Worm (Caenorhabditis elegans) whole organism, L4 larva: Measurements from ENCODE around the gene set-15.
A peak's percentile ranks its signal among the peaks of the same experiment; 100 is the strongest.

Source experiments
- F10B5.3 ChIP-seq: sonication (generic microtip); optimal IDR thresholded peaks from 2 replicates; lab custom pipeline; 2016; ENCODE audit warnings: mild to moderate bottlenecking, missing genetic modification characterization, missing compliant biosample characterization
- F37D6.2 ChIP-seq: sonication (generic microtip); optimal IDR thresholded peaks from 2 replicates; lab custom pipeline; 2016; ENCODE audit warnings: mild to moderate bottlenecking, missing genetic modification characterization, missing compliant biosample characterization
- F44E2.7 ChIP-seq: fragments of 200-800 bp; sonication (Bioruptor generic); IDR thresholded peaks from 2 replicates; pipeline ENCODE4 v2.1.2; 2022; ENCODE audit warnings: missing genetic modification characterization, missing compliant biosample characterization
- R02D3.7 ChIP-seq: fragments of 150-350 bp; sonication (generic microtip); optimal IDR thresholded peaks from 3 replicates; lab custom pipeline; 2014; ENCODE audit warnings: missing biosample characterization, missing genetic modification characterization
- T20F7.1 ChIP-seq: fragments of 200-800 bp; sonication (Bioruptor generic); optimal IDR thresholded peaks from 2 replicates; lab custom pipeline; 2018; ENCODE audit warnings: mild to moderate bottlenecking, missing genetic modification characterization, missing compliant biosample characterization
- Y105C5A.15 ChIP-seq: fragments of 200-800 bp; sonication (Bioruptor generic); IDR thresholded peaks from 2 replicates; pipeline ENCODE4 v1.3.6; 2022; ENCODE audit warnings: missing genetic modification characterization, missing compliant biosample characterization
- Y48G9A.11 ChIP-seq: fragments of 200-800 bp; sonication (Bioruptor generic); IDR thresholded peaks from 2 replicates; pipeline ENCODE4 v1.3.6; 2022; ENCODE audit warnings: missing genetic modification reagents, missing genetic modification characterization, missing compliant biosample characterization
- ZK337.2 ChIP-seq: fragments of 200-800 bp; sonication (Bioruptor generic); IDR thresholded peaks from 2 replicates; pipeline ENCODE4 v1.3.6; 2022; ENCODE audit warnings: missing genetic modification reagents, missing genetic modification characterization, missing compliant biosample characterization
- aly-2 ChIP-seq: sonication (generic microtip); optimal IDR thresholded peaks from 2 replicates; lab custom pipeline; 2018; ENCODE audit warnings: missing biosample characterization, missing genetic modification characterization
- ceh-28 ChIP-seq: fragments of 150-350 bp; optimal IDR thresholded peaks from 2 replicates; lab custom pipeline; 2014; ENCODE audit warnings: missing biosample characterization, missing genetic modification reagents, missing genetic modification characterization
- ceh-32 ChIP-seq: sonication (generic microtip); optimal IDR thresholded peaks from 2 replicates; lab custom pipeline; 2016; ENCODE audit warnings: mild to moderate bottlenecking, missing genetic modification characterization, missing compliant biosample characterization; ENCODE audit not compliant: poor library complexity
- ceh-44 ChIP-seq: fragments of 200-800 bp; sonication (Bioruptor generic); IDR thresholded peaks from 2 replicates; pipeline ENCODE4 v1.3.6; 2022; ENCODE audit warnings: missing genetic modification reagents, missing genetic modification characterization, missing compliant biosample characterization
- ceh-82 ChIP-seq: sonication (generic microtip); optimal IDR thresholded peaks from 2 replicates; lab custom pipeline; 2017; ENCODE audit warnings: missing biosample characterization, missing genetic modification characterization
- daf-16 ChIP-seq, 3 experiments: sonication (generic microtip); optimal IDR thresholded peaks; 2 replicates each; lab custom pipeline; 2016 to 2017; ENCODE audit warnings: missing genetic modification characterization in 3 of 3, missing genetic modification reagents in 3 of 3, mild to moderate bottlenecking in 2 of 3, missing compliant biosample characterization in 2 of 3, missing biosample characterization in 1 of 3, moderate library complexity in 1 of 3
- daf-19 ChIP-seq: fragments of 200-800 bp; sonication (Bioruptor generic); conservative IDR thresholded peaks from 2 replicates; pipeline ENCODE4 v1.3.6; 2022; ENCODE audit warnings: missing genetic modification characterization, missing compliant biosample characterization
- dmd-6 ChIP-seq: fragments of 200-800 bp; sonication (Bioruptor generic); IDR thresholded peaks from 2 replicates; pipeline ENCODE4 v1.3.6; 2022; ENCODE audit warnings: missing genetic modification reagents, missing genetic modification characterization, missing compliant biosample characterization
- dmd-8 ChIP-seq: fragments of 200-800 bp; sonication (Bioruptor generic); IDR thresholded peaks from 2 replicates; pipeline ENCODE4 v1.3.6; 2022; ENCODE audit warnings: missing genetic modification characterization, missing compliant biosample characterization
- dpl-1 ChIP-seq: fragments of 150-350 bp; optimal IDR thresholded peaks from 2 replicates; lab custom pipeline; 2014; ENCODE audit warnings: missing biosample characterization, missing genetic modification reagents, missing genetic modification characterization
- egl-27 ChIP-seq: sonication (generic microtip); optimal IDR thresholded peaks from 3 replicates; lab custom pipeline; 2017; ENCODE audit warnings: missing biosample characterization, missing genetic modification reagents, missing genetic modification characterization
- fkh-10 ChIP-seq: fragments of 150-350 bp; optimal IDR thresholded peaks from 2 replicates; lab custom pipeline; 2014; ENCODE audit warnings: missing biosample characterization, missing genetic modification reagents, missing genetic modification characterization
- fos-1 ChIP-seq: fragments of 150-350 bp; optimal IDR thresholded peaks from 2 replicates; lab custom pipeline; 2014; ENCODE audit warnings: missing biosample characterization, missing genetic modification characterization
- hlh-30 ChIP-seq: sonication (generic microtip); optimal IDR thresholded peaks from 2 replicates; lab custom pipeline; 2017; ENCODE audit warnings: antibody characterized with exemption, mild to moderate bottlenecking, missing genetic modification characterization, missing compliant biosample characterization; ENCODE audit not compliant: insufficient read depth
- jun-1 ChIP-seq: fragments of 150-350 bp; optimal IDR thresholded peaks from 2 replicates; lab custom pipeline; 2014; ENCODE audit warnings: missing biosample characterization, missing genetic modification reagents, missing genetic modification characterization
- lim-7 ChIP-seq: fragments of 200-800 bp; sonication (Bioruptor generic); IDR thresholded peaks from 2 replicates; pipeline ENCODE4 v1.3.6; 2022; ENCODE audit warnings: missing genetic modification characterization, missing compliant biosample characterization
- lin-1 ChIP-seq: fragments of 200-800 bp; sonication (Bioruptor generic); IDR thresholded peaks from 2 replicates; pipeline ENCODE4 v1.3.6; 2022; ENCODE audit warnings: missing genetic modification reagents, missing genetic modification characterization, missing compliant biosample characterization
- lin-13 ChIP-seq: fragments of 150-350 bp; optimal IDR thresholded peaks from 2 replicates; lab custom pipeline; 2014; ENCODE audit warnings: missing biosample characterization, missing genetic modification reagents, missing genetic modification characterization
- lin-38 ChIP-seq: fragments of 200-800 bp; sonication (Bioruptor generic); IDR thresholded peaks from 2 replicates; pipeline ENCODE4 v1.3.6; 2022; ENCODE audit warnings: missing genetic modification reagents, missing genetic modification characterization, missing compliant biosample characterization
- lin-39 ChIP-seq: fragments of 150-350 bp; optimal IDR thresholded peaks from 2 replicates; lab custom pipeline; 2014; ENCODE audit warnings: missing biosample characterization, missing genetic modification reagents, missing genetic modification characterization
- madf-5 ChIP-seq, 2 experiments: fragments of 200-800 bp; sonication (Bioruptor generic); IDR thresholded peaks; 2 replicates each; pipeline ENCODE4 v1.3.6; 2022; ENCODE audit warnings: missing compliant biosample characterization in 2 of 2, missing genetic modification characterization in 2 of 2
- madf-9 ChIP-seq: fragments of 200-800 bp; sonication (Bioruptor generic); conservative IDR thresholded peaks from 2 replicates; pipeline ENCODE4 v1.3.6; 2022; ENCODE audit warnings: missing genetic modification reagents, missing genetic modification characterization, missing compliant biosample characterization
- mdt-29 ChIP-seq: fragments of 200-800 bp; sonication (Bioruptor generic); IDR thresholded peaks from 2 replicates; pipeline ENCODE4 v1.3.6; 2022; ENCODE audit warnings: missing genetic modification reagents, missing genetic modification characterization, missing compliant biosample characterization
- mes-2 ChIP-seq: sonication (generic microtip); optimal IDR thresholded peaks from 2 replicates; lab custom pipeline; 2016; ENCODE audit warnings: missing genotype, mild to moderate bottlenecking, missing genetic modification characterization, missing compliant biosample characterization; ENCODE audit not compliant: poor library complexity, severe bottlenecking
- nhr-102 ChIP-seq: sonication (generic microtip); optimal IDR thresholded peaks from 2 replicates; lab custom pipeline; 2016; ENCODE audit warnings: mild to moderate bottlenecking, missing genetic modification characterization, moderate library complexity, missing compliant biosample characterization
- nhr-25 ChIP-seq: sonication (generic microtip); optimal IDR thresholded peaks from 2 replicates; lab custom pipeline; 2017; ENCODE audit warnings: missing genetic modification characterization, mild to moderate bottlenecking, missing compliant biosample characterization, antibody characterized with exemption, moderate library complexity, borderline replicate concordance; ENCODE audit not compliant: insufficient read depth
- nhr-41 ChIP-seq: fragments of 200-800 bp; sonication (Bioruptor generic); IDR thresholded peaks from 2 replicates; pipeline ENCODE4 v1.3.6; 2022; ENCODE audit warnings: missing genetic modification reagents, missing genetic modification characterization, missing compliant biosample characterization
- nhr-42 ChIP-seq: fragments of 200-800 bp; sonication (Bioruptor generic); IDR thresholded peaks from 2 replicates; pipeline ENCODE4 v1.3.6; 2022; ENCODE audit warnings: missing genetic modification characterization, missing compliant biosample characterization
- nhr-6 ChIP-seq: fragments of 150-350 bp; optimal IDR thresholded peaks from 2 replicates; lab custom pipeline; 2014; ENCODE audit warnings: missing biosample characterization, missing genetic modification characterization
- pha-4 ChIP-seq, 2 experiments: fragments of 150-350 bp in 1 of 2; fragments of 200-800 bp in 1 of 2; sonication (Bioruptor generic) in 1 of 2; IDR thresholded peaks in 1 of 2; optimal IDR thresholded peaks in 1 of 2; 2 replicates each; pipeline versions ENCODE4 v1.3.6 to Lab custom; 2014 to 2022; ENCODE audit warnings: missing genetic modification characterization in 2 of 2, missing genetic modification reagents in 2 of 2, missing biosample characterization in 1 of 2, missing compliant biosample characterization in 1 of 2
- pqm-1 ChIP-seq: sonication (generic microtip); optimal IDR thresholded peaks from 2 replicates; lab custom pipeline; 2017; ENCODE audit warnings: missing biosample characterization, missing genetic modification characterization
- rbr-2 ChIP-seq: sonication (generic microtip); optimal IDR thresholded peaks from 2 replicates; lab custom pipeline; 2016; ENCODE audit warnings: missing genotype, missing genetic modification characterization, missing compliant biosample characterization
- sdz-12 ChIP-seq: fragments of 200-800 bp; sonication (Bioruptor generic); optimal IDR thresholded peaks from 2 replicates; lab custom pipeline; 2018; ENCODE audit warnings: mild to moderate bottlenecking, missing genetic modification characterization, missing compliant biosample characterization
- set-16 ChIP-seq: fragments of 200-800 bp; sonication (Bioruptor generic); IDR thresholded peaks from 2 replicates; pipeline ENCODE4 v1.3.6; 2022; ENCODE audit warnings: missing genetic modification reagents, missing genetic modification characterization, missing compliant biosample characterization
- snpc-1.2 ChIP-seq: fragments of 200-800 bp; sonication (Bioruptor generic); IDR thresholded peaks from 2 replicates; pipeline ENCODE4 v1.3.6; 2022; ENCODE audit warnings: missing genetic modification reagents, missing genetic modification characterization, missing compliant biosample characterization
- tra-1 ChIP-seq: fragments of 200-800 bp; sonication (Bioruptor generic); IDR thresholded peaks from 2 replicates; pipeline ENCODE4 v1.3.6; 2022; ENCODE audit warnings: missing genetic modification reagents, missing genetic modification characterization, missing compliant biosample characterization
- unc-62 ChIP-seq, 3 experiments: fragments of 150-350 bp in 1 of 3; sonication (generic microtip); optimal IDR thresholded peaks in 2 of 3; peaks in 1 of 3; 1 replicate in 1 of 3; 2 replicates in 2 of 3; lab custom pipeline; 2014 to 2017; ENCODE audit warnings: missing biosample characterization in 3 of 3, missing genetic modification characterization in 3 of 3, missing genetic modification reagents in 3 of 3, missing genotype in 1 of 3
- vab-7 ChIP-seq: fragments of 200-800 bp; sonication (Bioruptor generic); IDR thresholded peaks from 2 replicates; pipeline ENCODE4 v1.3.6; 2022; ENCODE audit warnings: missing genetic modification reagents, missing genetic modification characterization, missing compliant biosample characterization
- zfp-2 ChIP-seq: sonication (generic microtip); optimal IDR thresholded peaks from 2 replicates; lab custom pipeline; 2016; ENCODE audit warnings: mild to moderate bottlenecking, missing genetic modification characterization, missing compliant biosample characterization
- zip-11 ChIP-seq: fragments of 200-800 bp; sonication (Bioruptor generic); IDR thresholded peaks from 2 replicates; pipeline ENCODE4 v1.3.6; 2022; ENCODE audit warnings: missing genetic modification characterization, missing compliant biosample characterization
- zip-2 ChIP-seq: fragments of 150-350 bp; optimal IDR thresholded peaks from 2 replicates; lab custom pipeline; 2014; ENCODE audit warnings: missing biosample characterization, missing genetic modification characterization
- ztf-11 ChIP-seq: fragments of 150-350 bp; optimal IDR thresholded peaks from 2 replicates; lab custom pipeline; 2014; ENCODE audit warnings: missing biosample characterization, missing genetic modification characterization

set-15 gene

DNA sequence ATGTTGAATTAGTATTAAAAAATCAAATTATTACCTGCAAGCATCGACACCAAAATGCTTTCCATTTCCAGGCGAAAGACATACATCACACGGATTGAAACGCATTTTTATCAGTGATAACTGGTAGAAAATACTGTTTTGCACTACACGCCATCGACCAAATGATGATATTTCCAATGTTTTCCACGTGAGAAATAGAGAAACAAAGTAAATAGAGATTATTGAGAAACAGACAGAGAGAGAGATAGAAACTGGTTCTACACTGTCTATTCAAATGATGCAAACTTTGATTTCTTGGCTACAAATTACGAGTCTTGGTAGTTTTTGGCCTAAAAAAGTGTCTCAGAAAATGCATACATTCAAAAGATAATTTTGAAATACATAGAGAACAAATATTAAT lies 8.3 kb upstream of the set-15 start, which contains the start of gene nhr-104:
TSS of gene nhr-104 (minus strand) at position 361 of the 400 bp plus-strand sequence.
- no peak for TF ChIP-seq fos-1 (tag; lab: Kevin White, UChicago)
- no peak for TF ChIP-seq pqm-1 (tag; lab: Kevin White, UChicago)
- no peak for TF ChIP-seq F44E2.7 (GFP tag; lab: Robert Waterston, UW)
- no peak for TF ChIP-seq dpl-1 (GFP tag; lab: Kevin White, UChicago)
- TF ChIP-seq set-16 (GFP tag; lab: Robert Waterston, UW) = no peak
- peak; percentile 7 for TF ChIP-seq nhr-102 (tag; lab: Kevin White, UChicago)
- TF ChIP-seq ZK337.2 (GFP tag; lab: Robert Waterston, UW) = no peak
- TF ChIP-seq aly-2 (tag; lab: Kevin White, UChicago) = no peak
- TF ChIP-seq zfp-2 (tag; lab: Kevin White, UChicago) = no peak
- TF ChIP-seq egl-27 = no peak
- no peak for TF ChIP-seq vab-7
- TF ChIP-seq ceh-32 (tag; lab: Kevin White, UChicago) = no peak
- no peak for TF ChIP-seq snpc-1.2 (GFP tag; lab: Robert Waterston, UW)
- TF ChIP-seq sdz-12 (GFP tag; lab: Kevin White, UChicago) = no peak
- no peak for TF ChIP-seq daf-16 (GFP tag; optimal IDR thresholded peaks at IDR 0.05; lab: Kevin White, UChicago)
- peak; percentile 97 for TF ChIP-seq daf-16 (tag; optimal IDR thresholded peaks at IDR 0.05; lab: Kevin White, UChicago)
- TF ChIP-seq lin-1 = no peak
- TF ChIP-seq ztf-11 (tag; lab: Kevin White, UChicago) = no peak
- no peak for TF ChIP-seq nhr-42 (GFP tag; lab: Robert Waterston, UW)
- TF ChIP-seq zip-11 (GFP tag; lab: Robert Waterston, UW) = no peak
- TF ChIP-seq daf-19 = no peak
- TF ChIP-seq mdt-29 (GFP tag; lab: Robert Waterston, UW) = no peak
- no peak for TF ChIP-seq madf-9
- TF ChIP-seq unc-62 (GFP tag; optimal IDR thresholded peaks at IDR 0.05 in 1 of 2; lab: Kevin White, UChicago) = peak in 1 of 2 experiments; percentile 92
- no peak for TF ChIP-seq unc-62 (tag; optimal IDR thresholded peaks at IDR 0.05; lab: Kevin White, UChicago)
- TF ChIP-seq T20F7.1 = no peak
- no peak for TF ChIP-seq zip-2
- TF ChIP-seq ceh-44 (GFP tag; lab: Robert Waterston, UW) = no peak
- TF ChIP-seq Y105C5A.15 = no peak
- TF ChIP-seq R02D3.7 (tag; lab: Kevin White, UChicago) = no peak
- TF ChIP-seq lin-13 (GFP tag; lab: Kevin White, UChicago) = no peak
- TF ChIP-seq fkh-10 (GFP tag; lab: Kevin White, UChicago) = no peak
- no peak for TF ChIP-seq Y48G9A.11 (GFP tag; lab: Robert Waterston, UW)
- TF ChIP-seq rbr-2 (tag; lab: Kevin White, UChicago) = no peak
- TF ChIP-seq tra-1 = no peak
- TF ChIP-seq madf-5 (GFP tag; IDR thresholded peaks at IDR 0.05; lab: Robert Waterston, UW) = no peak
- TF ChIP-seq ceh-82 = no peak
- TF ChIP-seq hlh-30 (tag; lab: Kevin White, UChicago) = peak; percentile 67
- no peak for TF ChIP-seq jun-1 (tag; lab: Kevin White, UChicago)
- TF ChIP-seq lim-7 (GFP tag; lab: Robert Waterston, UW) = no peak
- no peak for TF ChIP-seq F37D6.2 (tag; lab: Kevin White, UChicago)
- TF ChIP-seq mes-2 (tag; lab: Kevin White, UChicago) = peak; percentile 35
- TF ChIP-seq lin-39 (tag; lab: Kevin White, UChicago) = no peak
- TF ChIP-seq lin-38 (GFP tag; lab: Robert Waterston, UW) = no peak
- TF ChIP-seq nhr-25 (tag; lab: Kevin White, UChicago) = no peak
- no peak for TF ChIP-seq ceh-28
- no peak for TF ChIP-seq nhr-41
- TF ChIP-seq F10B5.3 (tag; lab: Kevin White, UChicago) = no peak
- no peak for TF ChIP-seq dmd-8 (GFP tag; lab: Robert Waterston, UW)
- TF ChIP-seq nhr-6 (tag; lab: Kevin White, UChicago) = no peak
- TF ChIP-seq pha-4 (GFP tag; IDR thresholded peaks at IDR 0.05; lab: Robert Waterston, UW) = no peak
- peak; percentile 26 for TF ChIP-seq pha-4 (tag; optimal IDR thresholded peaks at IDR 0.05; lab: Kevin White, UChicago)
- TF ChIP-seq dmd-6 (GFP tag; lab: Robert Waterston, UW) = peak; percentile 72
